Comparison of ENCODE assay signal across 1 fruit fly cellular context in genomic region chr2L:3341231-3341935, dm6.
TF ChIP-seq lines count a peak whose summit lies in the region.

No protein-coding gene starts in this region.

TF ChIP-seq in whole organism, embryonic, 481 proteins besides CTCF, POLR2A, EP300 and RAD21 (continued from another document):
- no peak for TF ChIP-seq Fer2 (tag; optimal IDR thresholded peaks at IDR 0.05; lab: Kevin White, UChicago)
- TF ChIP-seq CG31365 (tag; optimal IDR thresholded peaks at IDR 0.05; lab: Kevin White, UChicago): no peak
- no peak for TF ChIP-seq H2.0 (GFP tag; IDR thresholded peaks at IDR 0.05; lab: Robert Waterston, UW)
- peak; percentile 23 for TF ChIP-seq tio (GFP tag; optimal IDR thresholded peaks at IDR 0.05; lab: Kevin White, UChicago)
- TF ChIP-seq Deaf1 (tag; optimal IDR thresholded peaks at IDR 0.05; lab: Kevin White, UChicago): no peak
- no peak for TF ChIP-seq CG16779 (GFP tag; IDR thresholded peaks at IDR 0.05; lab: Robert Waterston, UW)
- TF ChIP-seq Ravus (GFP tag; IDR thresholded peaks at IDR 0.05; lab: Robert Waterston, UW): no peak
- peak; percentile 13 for TF ChIP-seq ATbp (GFP tag; optimal IDR thresholded peaks at IDR 0.05; lab: Kevin White, UChicago)
- TF ChIP-seq CG31224 (GFP tag; IDR thresholded peaks at IDR 0.05; lab: Robert Waterston, UW): no peak
- TF ChIP-seq caup (GFP tag; optimal IDR thresholded peaks at IDR 0.05; lab: Kevin White, UChicago; ENCODE audit: severe bottlenecking): no peak
- TF ChIP-seq az2 (GFP tag; optimal IDR thresholded peaks at IDR 0.05; lab: Kevin White, UChicago): peak; percentile 32
- peak; percentile 41 for TF ChIP-seq CG2678 (tag; optimal IDR thresholded peaks at IDR 0.05; lab: Kevin White, UChicago)
- TF ChIP-seq Hmr (GFP tag; optimal IDR thresholded peaks at IDR 0.05; lab: Kevin White, UChicago): no peak
- peak in 1 of 2 experiments; percentile 21 for TF ChIP-seq eve (GFP tag; optimal IDR thresholded peaks at IDR 0.05; lab: Kevin White, UChicago)
- peak; percentile 34 for TF ChIP-seq CG12391 (tag; optimal IDR thresholded peaks at IDR 0.05; lab: Kevin White, UChicago)
- no peak for TF ChIP-seq CG2129 (GFP tag; IDR thresholded peaks at IDR 0.05; lab: Robert Waterston, UW; ENCODE audit: partially characterized antibody)
- no peak for TF ChIP-seq zf30C (GFP tag; optimal IDR thresholded peaks at IDR 0.05; lab: Kevin White, UChicago)
- no peak for TF ChIP-seq CG30020 (tag; optimal IDR thresholded peaks at IDR 0.05; lab: Kevin White, UChicago)
- no peak for TF ChIP-seq tll (GFP tag; optimal IDR thresholded peaks at IDR 0.05; lab: Kevin White, UChicago)
- TF ChIP-seq sqz (GFP tag; optimal IDR thresholded peaks at IDR 0.05; lab: Kevin White, UChicago): no peak
- no peak for TF ChIP-seq Hey (tag; optimal IDR thresholded peaks at IDR 0.05; lab: Kevin White, UChicago)
- no peak for TF ChIP-seq CG10462 (GFP tag; optimal IDR thresholded peaks at IDR 0.05; lab: Kevin White, UChicago)
- TF ChIP-seq PHDP (tag; optimal IDR thresholded peaks at IDR 0.05; lab: Kevin White, UChicago): peak; percentile 48
- no peak for TF ChIP-seq CG5245 (GFP tag; optimal IDR thresholded peaks at IDR 0.05; lab: Kevin White, UChicago)
- no peak for TF ChIP-seq dmrt11E (tag; optimal IDR thresholded peaks at IDR 0.05; lab: Kevin White, UChicago)
- 0 out of 2 replicates have a peak, but pooled peaks have one; percentile 17 for TF ChIP-seq Xrp1 (GFP tag; IDR thresholded peaks at IDR 0.05; lab: Robert Waterston, UW)
- TF ChIP-seq ind (GFP tag; optimal IDR thresholded peaks at IDR 0.05; lab: Kevin White, UChicago): peak; percentile 5
- TF ChIP-seq CG42726 (GFP tag; IDR thresholded peaks at IDR 0.05; lab: Robert Waterston, UW; ENCODE audit: partially characterized antibody): no peak
- 0 out of 2 replicates have a peak, but pooled peaks have one; percentile 14 for TF ChIP-seq CG6689 (GFP tag; IDR thresholded peaks at IDR 0.05; lab: Robert Waterston, UW)
- TF ChIP-seq tna (GFP tag; IDR thresholded peaks at IDR 0.05; lab: Robert Waterston, UW; ENCODE audit: partially characterized antibody): no peak
- TF ChIP-seq mam (GFP tag; optimal IDR thresholded peaks at IDR 0.05; lab: Kevin White, UChicago): no peak
- no peak for TF ChIP-seq CG43689 (GFP tag; IDR thresholded peaks at IDR 0.05; lab: Robert Waterston, UW)
- TF ChIP-seq knrl (GFP tag; IDR thresholded peaks at IDR 0.05; lab: Robert Waterston, UW; ENCODE audit: partially characterized antibody): no peak
- no peak for TF ChIP-seq peb (GFP tag; IDR thresholded peaks at IDR 0.05; lab: Robert Waterston, UW)
- TF ChIP-seq Oli (tag; optimal IDR thresholded peaks at IDR 0.05; lab: Kevin White, UChicago): peak; percentile 10
- TF ChIP-seq lbe (GFP tag; optimal IDR thresholded peaks at IDR 0.05; lab: Kevin White, UChicago): peak; percentile 65
- TF ChIP-seq CG15696 (tag; optimal IDR thresholded peaks at IDR 0.05; lab: Kevin White, UChicago): no peak
- peak; percentile 53 for TF ChIP-seq CG11504 (tag; optimal IDR thresholded peaks at IDR 0.05; lab: Kevin White, UChicago)
- TF ChIP-seq pb (GFP tag; optimal IDR thresholded peaks at IDR 0.05; lab: Kevin White, UChicago): no peak
- TF ChIP-seq CG8281 (tag; optimal IDR thresholded peaks at IDR 0.05; lab: Kevin White, UChicago): no peak
- TF ChIP-seq Jarid2 (GFP tag; optimal IDR thresholded peaks at IDR 0.05; lab: Kevin White, UChicago): no peak
- peak; percentile 25 for TF ChIP-seq cg (GFP tag; optimal IDR thresholded peaks at IDR 0.05; lab: Kevin White, UChicago)
- TF ChIP-seq MESR4 (GFP tag; optimal IDR thresholded peaks at IDR 0.05; lab: Kevin White, UChicago): no peak
- TF ChIP-seq zen (tag; optimal IDR thresholded peaks at IDR 0.05; lab: Kevin White, UChicago): no peak
- TF ChIP-seq fd102C (GFP tag; optimal IDR thresholded peaks at IDR 0.05; lab: Kevin White, UChicago): no peak
- peak; percentile 43 for TF ChIP-seq dmrt99B (tag; optimal IDR thresholded peaks at IDR 0.05; lab: Kevin White, UChicago)
- TF ChIP-seq br (optimal IDR thresholded peaks at IDR 0.05; lab: Kevin White, UChicago): no peak
- no peak for TF ChIP-seq CG8478 (optimal IDR thresholded peaks at IDR 0.05; lab: Kevin White, UChicago)
- no peak for TF ChIP-seq CG2199 (GFP tag; IDR thresholded peaks at IDR 0.05; lab: Robert Waterston, UW)
- TF ChIP-seq Abd-B (GFP tag; optimal IDR thresholded peaks at IDR 0.05; lab: Kevin White, UChicago): no peak
- TF ChIP-seq CG17186 (GFP tag; optimal IDR thresholded peaks at IDR 0.05; lab: Kevin White, UChicago): no peak
- no peak for TF ChIP-seq Camta (GFP tag; optimal IDR thresholded peaks at IDR 0.05; lab: Kevin White, UChicago)
- TF ChIP-seq CG1603 (tag; optimal IDR thresholded peaks at IDR 0.05; lab: Kevin White, UChicago): no peak
- TF ChIP-seq wdn (GFP tag; IDR thresholded peaks at IDR 0.05; lab: Robert Waterston, UW): no peak
- no peak for TF ChIP-seq CG16813 (GFP tag; IDR thresholded peaks at IDR 0.05; lab: Robert Waterston, UW; ENCODE audit: partially characterized antibody)
- 0 out of 2 replicates have a peak, but pooled peaks have one; percentile 20 for TF ChIP-seq seq (GFP tag; IDR thresholded peaks at IDR 0.05; lab: Robert Waterston, UW)
- no peak for TF ChIP-seq CG10565 (GFP tag; optimal IDR thresholded peaks at IDR 0.05; lab: Kevin White, UChicago)
- no peak for TF ChIP-seq Oaz (GFP tag; IDR thresholded peaks at IDR 0.05; lab: Robert Waterston, UW)
- TF ChIP-seq CG6254 (GFP tag; optimal IDR thresholded peaks at IDR 0.05; lab: Kevin White, UChicago): no peak
- TF ChIP-seq tin (GFP tag; optimal IDR thresholded peaks at IDR 0.05; lab: Kevin White, UChicago): no peak
- TF ChIP-seq Rfx (GFP tag; IDR thresholded peaks at IDR 0.05; lab: Robert Waterston, UW): no peak
- no peak for TF ChIP-seq slp2 (GFP tag; optimal IDR thresholded peaks at IDR 0.05; lab: Kevin White, UChicago)
- TF ChIP-seq CG14710 (tag; optimal IDR thresholded peaks at IDR 0.05; lab: Kevin White, UChicago): peak; percentile 8
- no peak for TF ChIP-seq B-H1 (GFP tag; IDR thresholded peaks at IDR 0.05; lab: Robert Waterston, UW)
- peak; percentile 1 for TF ChIP-seq fd96Cb (tag; optimal IDR thresholded peaks at IDR 0.05; lab: Kevin White, UChicago)
- TF ChIP-seq corto (GFP tag; optimal IDR thresholded peaks at IDR 0.05; lab: Kevin White, UChicago): no peak
- no peak for TF ChIP-seq dysf (GFP tag; IDR thresholded peaks at IDR 0.05; lab: Robert Waterston, UW)
- peak; percentile 6 for TF ChIP-seq nmo (GFP tag; optimal IDR thresholded peaks at IDR 0.05; lab: Kevin White, UChicago)
- no peak for TF ChIP-seq Antp (GFP tag; optimal IDR thresholded peaks at IDR 0.05; lab: Kevin White, UChicago)
- TF ChIP-seq sim (GFP tag; IDR thresholded peaks at IDR 0.05; lab: Robert Waterston, UW): no peak
- no peak for TF ChIP-seq trem (tag; optimal IDR thresholded peaks at IDR 0.05; lab: Kevin White, UChicago)
- TF ChIP-seq CG4424 (GFP tag; optimal IDR thresholded peaks at IDR 0.05; lab: Kevin White, UChicago): no peak
- peak; percentile 11 for TF ChIP-seq Chrac-16 (GFP tag; optimal IDR thresholded peaks at IDR 0.05; lab: Kevin White, UChicago)
- TF ChIP-seq sna (GFP tag; IDR thresholded peaks at IDR 0.05; lab: Robert Waterston, UW; ENCODE audit: partially characterized antibody): no peak
- TF ChIP-seq C15 (GFP tag; IDR thresholded peaks at IDR 0.05; lab: Robert Waterston, UW): no peak
- TF ChIP-seq bsh (GFP tag; optimal IDR thresholded peaks at IDR 0.05; lab: Kevin White, UChicago): peak in 1 of 2 experiments; percentile 44
- TF ChIP-seq gce (GFP tag; IDR thresholded peaks at IDR 0.05; lab: Robert Waterston, UW): no peak
- TF ChIP-seq CG8765 (GFP tag; IDR thresholded peaks at IDR 0.05; lab: Robert Waterston, UW): no peak
- no peak for TF ChIP-seq Doc3 (GFP tag; IDR thresholded peaks at IDR 0.05; lab: Robert Waterston, UW; ENCODE audit: partially characterized antibody)
- no peak for TF ChIP-seq HLH54F (GFP tag; optimal IDR thresholded peaks at IDR 0.05; lab: Kevin White, UChicago)
- TF ChIP-seq CG17361 (GFP tag; IDR thresholded peaks at IDR 0.05; lab: Robert Waterston, UW): peak; percentile 33; the same call in 1 of the 3 replicates
- no peak for TF ChIP-seq sima (GFP tag; optimal IDR thresholded peaks at IDR 0.05; lab: Kevin White, UChicago)
- TF ChIP-seq zfh1 (GFP tag; IDR thresholded peaks at IDR 0.05; lab: Robert Waterston, UW): 0 out of 3 replicates have a peak, but pooled peaks have one; percentile 9
- TF ChIP-seq sisA (GFP tag; IDR thresholded peaks at IDR 0.05; lab: Robert Waterston, UW): no peak; the same call in 1 of the 2 replicates
- TF ChIP-seq CG9797 (GFP tag; optimal IDR thresholded peaks at IDR 0.05; lab: Kevin White, UChicago): no peak
- no peak for TF ChIP-seq CG10321 (GFP tag; IDR thresholded peaks at IDR 0.05; lab: Robert Waterston, UW)
- no peak for TF ChIP-seq sd (tag; optimal IDR thresholded peaks at IDR 0.05; lab: Kevin White, UChicago)
- no peak for TF ChIP-seq usp (GFP tag; optimal IDR thresholded peaks at IDR 0.05; lab: Kevin White, UChicago)
- no peak for TF ChIP-seq CG12299 (tag; optimal IDR thresholded peaks at IDR 0.05; lab: Kevin White, UChicago)
- TF ChIP-seq tgo (GFP tag; IDR thresholded peaks at IDR 0.05; lab: Robert Waterston, UW): peak; percentile 20; the same call in 1 of the 3 replicates
- TF ChIP-seq CG3726 (GFP tag; IDR thresholded peaks at IDR 0.05; lab: Robert Waterston, UW): no peak
